Fruit fly (Drosophila melanogaster) whole organism, larva: ENCODE measurements around the gene Ugt36A1.

Experiments
- noc ChIP-seq: fragments of 200-800 bp; sonication (Bioruptor generic); optimal IDR thresholded peaks from 3 replicates; lab custom pipeline; 2019; ENCODE audit warnings: missing biosample characterization, mild to moderate bottlenecking, missing genetic modification characterization, moderate library complexity

The Ugt36A1 gene

dm6 chr2L:3618818-3619362 is at the start of gene Ugt36A1:
Ugt36A1 (plus strand) TSS chr2L:3619097.
- no peak for TF ChIP-seq noc (tag; lab: Kevin White, UChicago)

DNA sequence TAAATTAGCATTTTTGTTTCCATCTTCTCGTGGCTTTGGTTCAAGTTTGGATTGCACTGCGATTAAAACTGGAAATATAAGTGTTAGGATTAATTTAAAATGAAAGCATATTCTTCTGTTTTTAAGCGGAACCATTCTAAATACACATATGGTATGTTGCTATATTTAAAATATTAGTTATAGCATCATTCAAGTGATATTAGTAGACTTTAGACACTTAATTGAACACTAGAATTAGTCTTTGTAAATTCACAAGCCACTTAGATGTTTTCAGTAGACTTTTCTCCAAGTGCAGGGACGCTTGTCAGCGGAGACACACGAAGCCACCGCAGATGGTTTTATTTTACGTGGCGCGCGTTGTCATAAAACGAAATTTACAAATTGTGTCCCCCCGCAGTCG is 49.0 kb upstream of the Ugt36A1 start:
- TF ChIP-seq noc (tag; lab: Kevin White, UChicago): peak; percentile 5

DNA sequence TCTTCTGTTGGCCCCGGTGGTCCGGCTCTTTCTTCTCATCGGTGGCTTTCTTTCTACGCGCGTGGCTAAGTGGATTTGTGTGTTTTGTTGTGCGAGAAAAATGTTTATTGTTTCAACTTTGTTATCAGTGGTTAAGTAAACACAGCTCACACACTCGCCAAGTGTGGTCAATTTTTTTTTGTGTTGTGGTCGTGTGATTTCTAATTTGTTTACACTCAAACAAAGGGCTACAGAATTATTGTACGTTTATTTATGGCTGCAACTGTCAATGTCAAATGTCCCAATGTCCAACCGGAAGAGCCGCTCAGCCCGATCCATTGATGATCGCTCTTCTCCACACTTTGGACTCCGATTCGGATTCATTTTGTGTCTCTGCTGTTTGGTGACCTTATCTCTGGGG is 48.3 kb upstream of the Ugt36A1 start:
- no peak for TF ChIP-seq noc (tag; lab: Kevin White, UChicago)

- TF ChIP-seq noc (tag; lab: Kevin White, UChicago): no peak
Measured at dm6 chr2L:3571457-3571856, 47.4 kb upstream of the Ugt36A1 start.

dm6 chr2L:3572529-3573171 is 46.2 kb upstream of the Ugt36A1 start:
- no peak for TF ChIP-seq noc (tag; lab: Kevin White, UChicago)

DNA sequence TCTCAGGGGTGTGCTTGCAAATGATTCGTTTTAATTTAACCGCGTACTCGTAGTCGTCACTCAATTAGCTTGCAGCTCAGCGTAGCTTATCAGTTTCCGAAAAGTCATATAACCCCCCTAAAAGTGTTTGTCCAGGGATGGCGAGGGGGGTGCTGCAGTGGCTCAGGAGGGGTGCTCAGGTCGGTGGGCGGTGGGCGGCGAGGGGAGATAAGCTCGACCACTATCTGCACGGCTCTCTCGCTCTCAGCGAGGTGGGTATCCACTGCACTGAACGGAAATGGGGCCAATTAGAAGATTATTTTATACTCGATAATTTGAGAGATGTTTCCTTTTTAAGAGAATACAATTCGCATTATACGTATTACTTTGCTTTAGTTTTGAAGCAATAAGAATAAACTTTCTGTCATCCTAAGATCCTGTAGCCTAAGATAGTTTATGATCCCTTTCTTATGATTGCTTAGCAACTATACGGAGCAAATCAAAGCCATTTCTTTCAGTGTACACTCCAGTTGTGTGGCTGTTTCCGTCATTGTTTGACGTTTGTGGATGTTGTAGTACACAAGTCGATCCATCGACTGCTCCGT is 45.6 kb upstream of the Ugt36A1 start:
- peak; percentile 26 for TF ChIP-seq noc (tag; lab: Kevin White, UChicago)

DNA sequence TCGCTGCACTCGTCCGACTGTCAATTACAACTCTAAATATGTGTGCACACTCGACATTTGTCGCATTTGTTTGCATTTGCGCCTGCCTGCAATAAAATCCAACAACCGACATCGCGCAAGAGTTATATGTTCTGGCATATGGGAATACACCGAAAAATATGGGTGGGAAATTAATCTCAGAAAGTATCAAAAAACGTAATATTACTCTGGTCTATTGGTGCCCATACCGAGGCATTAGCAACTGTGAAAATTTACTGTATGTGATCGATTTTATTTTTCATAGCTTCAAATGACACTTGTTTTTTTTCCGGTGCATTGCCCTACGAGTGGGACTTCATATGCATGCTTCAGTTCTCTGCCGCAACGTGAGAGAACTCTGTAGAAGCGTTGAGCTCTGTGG is 45.0 kb upstream of the Ugt36A1 start:
- no peak for TF ChIP-seq noc (tag; lab: Kevin White, UChicago)

dm6 chr2L:3575679-3576442 is 43.0 kb upstream of the Ugt36A1 start, which contains the start of gene CG43815:
CG43815 (plus strand) TSS chr2L:3576210.
- no peak for TF ChIP-seq noc (tag; lab: Kevin White, UChicago)

DNA sequence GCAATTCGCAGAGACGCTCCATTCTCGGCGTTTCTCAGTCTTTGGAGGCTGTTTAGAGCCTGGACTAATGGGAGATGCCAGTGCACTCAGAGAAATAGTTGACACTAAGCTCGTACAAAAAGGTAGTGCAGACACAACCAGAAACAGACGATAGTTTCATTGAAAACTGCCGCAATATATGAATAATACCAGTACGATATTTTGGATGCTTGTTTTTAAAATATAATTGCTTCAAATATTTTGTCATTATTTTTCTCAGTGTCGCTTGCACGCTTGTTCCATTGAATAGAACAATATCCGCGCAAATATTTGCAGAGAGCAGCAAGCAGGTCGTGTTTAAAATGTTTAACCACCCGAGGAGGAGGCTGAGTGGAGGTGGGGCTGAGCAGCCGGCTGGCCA is 42.4 kb upstream of the Ugt36A1 start:
- TF ChIP-seq noc (tag; lab: Kevin White, UChicago): no peak

DNA sequence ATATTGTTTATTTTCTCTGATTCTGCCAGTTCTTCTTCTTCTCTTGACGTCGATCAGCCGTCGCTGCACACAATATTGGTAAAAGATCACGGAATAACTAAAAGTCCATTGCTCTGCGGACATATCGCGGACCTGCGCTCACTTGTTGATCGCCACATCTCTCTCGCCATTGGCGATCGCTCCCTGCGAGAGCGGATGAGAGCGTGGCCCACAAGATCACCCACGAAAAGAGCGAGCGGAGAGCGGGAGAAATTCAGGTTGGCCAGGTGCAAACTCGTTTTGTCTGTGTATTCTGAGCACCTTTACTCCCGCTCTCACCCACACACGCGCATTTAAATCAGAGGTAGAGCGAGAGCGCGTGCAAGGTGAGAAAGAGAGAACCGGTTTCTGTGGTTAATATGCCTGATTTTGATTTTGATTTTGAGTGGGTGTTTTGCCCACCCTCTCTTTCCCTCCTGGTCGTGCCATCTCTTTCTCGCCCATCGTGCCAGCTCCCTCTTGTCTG is 38.2 kb upstream of the Ugt36A1 start, which contains the start of gene sob:
sob (minus strand) TSS at position 102 of the 505 bp plus-strand sequence.
- no peak for TF ChIP-seq noc (tag; lab: Kevin White, UChicago)

dm6 chr2L:3582692-3583091 is 36.2 kb upstream of the Ugt36A1 start:
- no peak for TF ChIP-seq noc (tag; lab: Kevin White, UChicago)

- no peak for TF ChIP-seq noc (tag; lab: Kevin White, UChicago)
Measured at dm6 chr2L:3583405-3584295, 35.2 kb upstream of the Ugt36A1 start.

DNA sequence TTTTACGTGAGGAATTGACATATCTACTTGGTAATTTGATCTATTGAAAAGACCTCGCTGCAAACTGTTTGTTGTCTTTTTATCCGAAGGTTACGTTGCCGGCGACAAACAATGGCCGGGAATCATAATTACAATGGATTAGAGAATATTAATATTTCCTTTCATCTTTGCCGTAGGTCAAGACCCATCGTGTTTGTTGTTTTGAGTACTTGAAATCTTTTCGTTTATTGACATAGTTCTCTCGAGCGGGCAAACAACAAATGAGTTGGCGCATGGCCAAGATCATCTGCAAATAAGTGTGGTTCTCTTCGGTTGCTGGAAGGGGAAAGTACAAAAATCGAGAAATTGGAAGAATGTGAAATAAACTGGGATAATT is 34.6 kb upstream of the Ugt36A1 start:
- no peak for TF ChIP-seq noc (tag; lab: Kevin White, UChicago)

DNA sequence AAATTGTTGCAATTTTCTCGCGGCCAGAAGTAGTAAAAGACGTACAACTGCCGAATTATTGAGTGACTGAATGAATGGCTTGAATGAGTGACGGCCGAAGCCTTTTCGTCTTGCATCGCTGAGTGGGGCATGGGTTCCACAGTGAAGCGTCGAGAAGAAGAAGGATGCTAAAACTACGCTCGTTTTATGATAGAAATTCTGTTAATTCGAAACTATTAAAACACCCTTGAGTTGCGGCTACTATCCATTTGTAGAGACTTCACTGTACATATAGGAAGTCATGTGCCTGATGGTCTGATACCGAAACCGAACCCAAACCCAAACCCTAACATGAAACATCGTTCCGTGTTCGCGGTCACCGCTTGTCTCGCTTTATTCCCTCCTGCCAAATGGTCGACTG is 33.6 kb upstream of the Ugt36A1 start:
- TF ChIP-seq noc (tag; lab: Kevin White, UChicago): no peak

- TF ChIP-seq noc (tag; lab: Kevin White, UChicago): no peak
Measured at dm6 chr2L:3587286-3587685, 31.6 kb upstream of the Ugt36A1 start.
